Fruit fly (Drosophila melanogaster): ENCODE data around the gene Desat2.

The Desat2 gene

dm6 chr3R:12435948-12436347 is at the start of gene Desat2:
Gene Desat2 (plus strand): TSS chr3R:12436248.
- TF ChIP-seq Hr38 (GFP tag; optimal IDR thresholded peaks at IDR 0.05) (no peak), Eip93F (GFP tag; optimal IDR thresholded peaks at IDR 0.05) (no peak), CG11294 (GFP tag; IDR thresholded peaks at IDR 0.05) (no peak), Eip78C (GFP tag) (no peak), CG8632 (GFP tag; optimal IDR thresholded peaks at IDR 0.05) (no peak), Met (GFP tag; optimal IDR thresholded peaks at IDR 0.05) (no peak), CG8119 (GFP tag; IDR thresholded peaks at IDR 0.05) (no peak), CG34406 (GFP tag; optimal IDR thresholded peaks at IDR 0.05) (no peak), achi (GFP tag; optimal IDR thresholded peaks at IDR 0.05) (no peak), svp (GFP tag) (no peak)

DNA sequence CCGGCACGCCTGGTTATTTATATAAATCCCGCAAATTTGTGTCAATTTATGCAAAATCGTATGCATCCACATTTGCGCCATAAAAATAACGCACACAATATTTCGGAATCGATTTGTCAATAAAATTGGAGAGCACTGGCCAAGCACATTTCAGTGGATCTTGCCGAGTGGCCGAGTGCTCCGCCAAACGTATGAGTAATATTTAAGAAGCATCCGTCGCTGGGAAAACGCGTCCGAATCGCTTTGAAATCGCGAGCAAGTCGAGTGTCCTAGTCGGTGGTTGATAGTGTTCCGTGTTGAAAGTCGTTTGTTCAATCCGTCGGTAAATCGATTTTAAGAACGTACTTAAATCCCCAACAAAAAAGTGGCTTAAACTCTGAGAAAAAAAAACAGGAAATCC is 49.1 kb upstream of the Desat2 start, which contains the start of gene CG33098:
Gene CG33098 (plus strand): TSS at position 224 of the 400 bp plus-strand sequence.
- TF ChIP-seq esn (GFP tag; optimal IDR thresholded peaks at IDR 0.05) = no peak
- TF ChIP-seq CG8319 (GFP tag; optimal IDR thresholded peaks at IDR 0.05) = no peak
- no peak for TF ChIP-seq vri (GFP tag; optimal IDR thresholded peaks at IDR 0.05)
- no peak for TF ChIP-seq Eip78C (GFP tag)
- TF ChIP-seq Lpt (GFP tag; optimal IDR thresholded peaks at IDR 0.05) = no peak
- no peak for TF ChIP-seq Sox14 (GFP tag; optimal IDR thresholded peaks at IDR 0.05)
- no peak for TF ChIP-seq CG32006 (GFP tag; optimal IDR thresholded peaks at IDR 0.05)

DNA sequence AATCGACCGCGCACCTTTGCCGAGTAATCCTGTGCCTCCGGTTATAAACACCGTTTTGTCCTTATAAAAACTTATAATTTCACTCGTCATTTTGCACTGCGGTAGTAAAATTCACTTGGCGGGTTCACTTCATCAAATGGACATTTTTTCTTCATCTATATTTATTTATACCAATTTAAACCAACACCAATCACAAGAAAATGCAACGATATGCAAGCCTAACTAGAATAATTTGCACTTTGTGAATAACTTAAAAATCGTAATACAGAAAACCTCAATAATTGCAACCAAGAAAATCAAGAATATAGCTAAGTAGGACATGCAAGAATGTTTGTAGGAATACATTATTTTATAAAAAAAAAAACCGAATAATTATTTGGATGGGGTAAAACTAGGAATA is 40.2 kb upstream of the Desat2 start, which contains the start of the genes CG10096 and CG10097:
Gene CG10096 (minus strand): TSS at position 101 of the 400 bp plus-strand sequence.
Gene CG10097 (minus strand): TSS at position 101 of the 400 bp plus-strand sequence.
- TF ChIP-seq CG32006 (GFP tag; optimal IDR thresholded peaks at IDR 0.05) (no peak), fd59A (GFP tag; optimal IDR thresholded peaks at IDR 0.05) (no peak), CG6163 (GFP tag; IDR thresholded peaks at IDR 0.05) (no peak), CG10631 (GFP tag; optimal IDR thresholded peaks at IDR 0.05) (no peak), ss (GFP tag; optimal IDR thresholded peaks at IDR 0.05) (no peak), Hr39 (GFP tag; optimal IDR thresholded peaks at IDR 0.05) (no peak), Smox (GFP tag; optimal IDR thresholded peaks at IDR 0.05) (no peak), CG6792 (GFP tag; optimal IDR thresholded peaks at IDR 0.05) (no peak), CG11902 (GFP tag; optimal IDR thresholded peaks at IDR 0.05) (no peak)

- peak; percentile 71 for TF ChIP-seq svp (GFP tag)
- TF ChIP-seq spab (GFP tag; optimal IDR thresholded peaks at IDR 0.05) = no peak
- no peak for TF ChIP-seq Hr39 (GFP tag; optimal IDR thresholded peaks at IDR 0.05)
- peak; percentile 39 for TF ChIP-seq vri (GFP tag; optimal IDR thresholded peaks at IDR 0.05)
- TF ChIP-seq Hr38 (GFP tag; optimal IDR thresholded peaks at IDR 0.05) = no peak
Observed at dm6 chr3R:12398054-12398453, 38.0 kb upstream of the Desat2 start.

DNA sequence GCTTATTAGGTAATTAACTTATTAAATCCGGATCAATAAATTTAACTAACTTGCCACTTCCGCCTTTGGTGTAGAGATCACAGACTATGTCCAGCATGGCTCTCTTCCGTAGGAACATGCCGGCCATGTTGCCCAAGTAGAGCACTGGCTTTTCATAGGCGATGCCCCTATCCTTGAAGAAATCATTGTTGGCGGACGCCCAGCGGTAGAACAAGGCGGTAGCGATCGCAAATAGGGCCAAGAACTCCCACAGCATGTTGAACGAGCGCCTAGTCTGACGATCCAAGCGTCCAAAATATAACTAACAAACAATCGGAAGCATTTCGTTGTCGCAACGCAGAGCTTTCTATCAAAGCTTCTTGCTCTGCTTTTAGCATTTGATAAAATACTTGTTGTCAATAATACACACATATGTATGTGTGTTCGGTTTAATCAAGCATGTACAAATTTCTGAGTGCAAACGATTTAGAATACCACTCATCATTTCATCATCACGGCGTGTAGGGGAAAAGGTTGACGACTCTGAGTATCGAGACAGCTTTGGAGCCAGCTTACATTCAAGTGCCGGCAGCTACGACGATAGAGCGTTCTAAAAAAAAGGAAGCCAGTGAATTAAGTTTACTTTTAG is 37.3 kb upstream of the Desat2 start, which contains the start of gene Cyp9f3:
Gene Cyp9f3 (minus strand): TSS at position 310 of the 628 bp plus-strand sequence.
- TF ChIP-seq Sox15 (GFP tag; optimal IDR thresholded peaks at IDR 0.05) (no peak), vri (GFP tag; optimal IDR thresholded peaks at IDR 0.05) (peak; percentile 44), CG31627 (GFP tag; optimal IDR thresholded peaks at IDR 0.05) (no peak), svp (GFP tag) (peak; percentile 43), Gug (GFP tag; IDR thresholded peaks at IDR 0.05) (no peak)

DNA sequence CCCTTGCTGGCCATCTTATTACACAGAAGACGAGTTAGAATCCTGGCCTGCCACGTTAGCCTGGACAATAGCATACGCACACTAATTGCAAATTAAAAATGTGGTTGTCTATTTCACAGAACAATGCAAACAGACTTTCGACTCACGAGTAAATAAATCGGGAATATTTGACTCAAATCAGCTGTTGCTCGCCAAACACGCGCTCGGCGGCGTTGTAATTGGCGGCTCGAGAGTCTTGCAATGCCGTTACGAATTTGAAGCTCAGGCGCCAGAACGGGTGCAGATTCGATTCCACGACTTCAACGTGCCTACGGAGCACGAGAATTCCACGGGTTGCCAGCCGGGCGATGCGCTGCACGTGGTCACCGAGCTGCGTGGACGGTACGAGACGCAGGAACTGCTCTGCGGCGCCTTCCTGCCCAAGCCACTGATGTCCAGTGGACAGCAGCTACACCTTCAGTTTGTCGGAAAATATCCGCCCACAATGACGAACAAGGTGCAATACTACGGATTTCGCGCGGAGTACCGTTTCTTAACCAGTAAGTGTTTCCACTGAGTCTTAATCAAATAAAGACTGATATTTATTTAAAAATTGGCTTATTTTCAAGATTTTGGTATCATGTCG is 34.3 kb upstream of the Desat2 start, which contains the start of gene DNAlig3:
Gene DNAlig3 (minus strand): TSS at position 168 of the 625 bp plus-strand sequence.
- TF ChIP-seq Eip75B (GFP tag; optimal IDR thresholded peaks at IDR 0.05) (no peak), CG6854 (GFP tag; optimal IDR thresholded peaks at IDR 0.05) (peak; percentile 51), CG32006 (GFP tag; optimal IDR thresholded peaks at IDR 0.05) (no peak), fkh (GFP tag; optimal IDR thresholded peaks at IDR 0.05) (peak; percentile 98), Hr39 (GFP tag; optimal IDR thresholded peaks at IDR 0.05) (no peak), Sox14 (GFP tag; optimal IDR thresholded peaks at IDR 0.05) (no peak), Sox102F (GFP tag; optimal IDR thresholded peaks at IDR 0.05) (no peak)
